Fruit fly (Drosophila melanogaster): ENCODE measurements around the gene Pgant5.

Gene Pgant5

dm6 chr2L:5058094-5058493, 35.3 kb downstream of the Pgant5 start, which contains the start of gene Nepl3 (continued):
- no peak for TF ChIP-seq pfk (GFP tag; optimal IDR thresholded peaks at IDR 0.05)
- no peak for TF ChIP-seq CHES-1-like (GFP tag; optimal IDR thresholded peaks at IDR 0.05)
- TF ChIP-seq gfzf (GFP tag; optimal IDR thresholded peaks at IDR 0.05): peak; percentile 65
- no peak for TF ChIP-seq ranshi (GFP tag; IDR thresholded peaks at IDR 0.05)
- no peak for TF ChIP-seq H2.0 (GFP tag; IDR thresholded peaks at IDR 0.05)
- TF ChIP-seq hbn (GFP tag; IDR thresholded peaks at IDR 0.05; ENCODE audit: partially characterized antibody): 0 out of 2 replicates have a peak, but pooled peaks have one; percentile 51
- TF ChIP-seq knrl (GFP tag; IDR thresholded peaks at IDR 0.05; ENCODE audit: partially characterized antibody): peak; percentile 22; the same call in 1 of the 3 replicates

- TF ChIP-seq sens (GFP tag) (no peak), CG43689 (GFP tag; IDR thresholded peaks at IDR 0.05) (no peak), phol (tag; optimal IDR thresholded peaks at IDR 0.05) (peak; percentile 96), Med (GFP tag) (peak; percentile 61), odd (GFP tag; optimal IDR thresholded peaks at IDR 0.05) (no peak), esg (GFP tag; conservative IDR thresholded peaks at IDR 0.05) (no peak), CG2678 (tag; optimal IDR thresholded peaks at IDR 0.05) (no peak), CG12744 (GFP tag; optimal IDR thresholded peaks at IDR 0.05) (no peak)
Measured at dm6 chr2L:5055528-5055927, 37.9 kb downstream of the Pgant5 start.

dm6 chr2L:5054953-5055352, 38.4 kb downstream of the Pgant5 start, which contains the start of the genes CG14036 and His3.3A:
CG14036 (minus strand) TSS chr2L:5055016.
His3.3A (plus strand) TSS chr2L:5055058.
- no peak for TF ChIP-seq Hmx (GFP tag; optimal IDR thresholded peaks at IDR 0.05)
- no peak for TF ChIP-seq CG14965 (GFP tag; optimal IDR thresholded peaks at IDR 0.05; ENCODE audit: borderline replicate concordance)
- peak; percentile 30 for TF ChIP-seq CoRest (tag; optimal IDR thresholded peaks at IDR 0.05)
- no peak for TF ChIP-seq CG1602 (GFP tag; optimal IDR thresholded peaks at IDR 0.05)
- TF ChIP-seq hth (optimal IDR thresholded peaks at IDR 0.05): no peak
- TF ChIP-seq CG34224 (GFP tag; IDR thresholded peaks at IDR 0.05; ENCODE audit: partially characterized antibody): peak; percentile 80
- peak; percentile 90 for TF ChIP-seq CG4820 (GFP tag; optimal IDR thresholded peaks at IDR 0.05)
- TF ChIP-seq CG31441 (GFP tag; IDR thresholded peaks at IDR 0.05): no peak
- TF ChIP-seq CG7987 (GFP tag; optimal IDR thresholded peaks at IDR 0.05): peak; percentile 27
- TF ChIP-seq Spps (tag; optimal IDR thresholded peaks at IDR 0.05): peak; percentile 1
- peak; percentile 96 for TF ChIP-seq pzg (GFP tag; optimal IDR thresholded peaks at IDR 0.05)
- TF ChIP-seq vvl (GFP tag; IDR thresholded peaks at IDR 0.05): 0 out of 2 replicates have a peak, but pooled peaks have one; percentile 47
- TF ChIP-seq ewg (GFP tag; optimal IDR thresholded peaks at IDR 0.05): peak; percentile 40
- TF ChIP-seq CG9797 (GFP tag; optimal IDR thresholded peaks at IDR 0.05): peak; percentile 97
- no peak for TF ChIP-seq CG16779 (GFP tag; IDR thresholded peaks at IDR 0.05)
- TF ChIP-seq CG3847 (GFP tag; IDR thresholded peaks at IDR 0.05): peak; percentile 35; the same call in 1 of the 2 replicates
- no peak for TF ChIP-seq eve (GFP tag; optimal IDR thresholded peaks at IDR 0.05)
- no peak for TF ChIP-seq odd (GFP tag; optimal IDR thresholded peaks at IDR 0.05)
- TF ChIP-seq ftz-f1 (GFP tag; optimal IDR thresholded peaks at IDR 0.05): peak; percentile 30
- TF ChIP-seq tna (GFP tag; IDR thresholded peaks at IDR 0.05; ENCODE audit: partially characterized antibody): peak; percentile 59; the same call in 1 of the 2 replicates
- TF ChIP-seq sens (GFP tag): peak; percentile 83
- no peak for TF ChIP-seq CG10543 (GFP tag; optimal IDR thresholded peaks at IDR 0.05)
- no peak for TF ChIP-seq CG31365 (tag; optimal IDR thresholded peaks at IDR 0.05)
- TF ChIP-seq sd (tag; optimal IDR thresholded peaks at IDR 0.05): peak; percentile 86
- no peak for TF ChIP-seq CG13775 (GFP tag; optimal IDR thresholded peaks at IDR 0.05)
- TF ChIP-seq emc (GFP tag; optimal IDR thresholded peaks at IDR 0.05): no peak
- TF ChIP-seq CG15011 (GFP tag; optimal IDR thresholded peaks at IDR 0.05): no peak
- peak; percentile 52; the same call in 2 of the 3 replicates for TF ChIP-seq zen2 (GFP tag; IDR thresholded peaks at IDR 0.05; ENCODE audit: partially characterized antibody)
- no peak for TF ChIP-seq dmrt99B (tag; optimal IDR thresholded peaks at IDR 0.05)
- TF ChIP-seq YL-1 (GFP tag; optimal IDR thresholded peaks at IDR 0.05): peak; percentile 63
- TF ChIP-seq Dll (GFP tag; IDR thresholded peaks at IDR 0.05; ENCODE audit: partially characterized antibody): peak; percentile 56; the same call in 1 of the 4 replicates
- TF ChIP-seq CG13424 (tag; optimal IDR thresholded peaks at IDR 0.05): peak; percentile 43
- no peak for TF ChIP-seq abd-A (tag; optimal IDR thresholded peaks at IDR 0.05)
- peak; percentile 81 for TF ChIP-seq Ets97D (GFP tag; optimal IDR thresholded peaks at IDR 0.05)
